Fruit fly (Drosophila melanogaster) whole organism, embryonic: ENCODE results near the gene FIG4.

Experiments
- Adf1 ChIP-seq: fragments of 200-800 bp; sonication (Bioruptor generic); IDR thresholded peaks from 2 replicates; pipeline ENCODE4 v1.3.6; 2022; ENCODE audit warnings: missing biosample characterization, missing genetic modification characterization
- CG1024 ChIP-seq: fragments of 200-800 bp; sonication (Bioruptor generic); IDR thresholded peaks from 2 replicates; pipeline ENCODE4 v1.3.6; 2022; ENCODE audit warnings: missing biosample characterization, missing genetic modification characterization
- CG10565 ChIP-seq: fragments of 200-800 bp; sonication (Bioruptor generic); optimal IDR thresholded peaks from 3 replicates; lab custom pipeline; 2016; ENCODE audit warnings: missing biosample characterization, mild to moderate bottlenecking, missing genetic modification characterization
- CG10654 ChIP-seq: fragments of 200-800 bp; sonication (Bioruptor generic); optimal IDR thresholded peaks from 2 replicates; lab custom pipeline; 2016; ENCODE audit warnings: missing biosample characterization, missing genetic modification characterization
- CG14710 ChIP-seq: fragments of 200-800 bp; sonication (Bioruptor generic); optimal IDR thresholded peaks from 3 replicates; lab custom pipeline; 2019; ENCODE audit warnings: missing biosample characterization, mild to moderate bottlenecking, missing genetic modification characterization, moderate library complexity
- CG15514 ChIP-seq: fragments of 200-800 bp; sonication (Bioruptor generic); optimal IDR thresholded peaks from 3 replicates; lab custom pipeline; 2017; ENCODE audit warnings: missing biosample characterization, missing genetic modification characterization, mild to moderate bottlenecking, moderate library complexity, missing genetic modification reagents
- CG15696 ChIP-seq: fragments of 200-800 bp; sonication (Bioruptor generic); optimal IDR thresholded peaks from 2 replicates; lab custom pipeline; 2019; ENCODE audit warnings: missing biosample characterization, mild to moderate bottlenecking, missing genetic modification characterization, moderate library complexity
- CG17361 ChIP-seq: fragments of 200-800 bp; sonication (Bioruptor generic); IDR thresholded peaks from 3 replicates; pipeline ENCODE4 v1.3.6; 2022; ENCODE audit warnings: missing biosample characterization, missing genetic modification characterization
- CG17912 ChIP-seq: fragments of 200-800 bp; sonication (Bioruptor generic); optimal IDR thresholded peaks from 2 replicates; lab custom pipeline; 2018; ENCODE audit warnings: missing biosample characterization, mild to moderate bottlenecking, missing genetic modification characterization
- CG18764 ChIP-seq: fragments of 200-800 bp; sonication (Bioruptor generic); optimal IDR thresholded peaks from 3 replicates; lab custom pipeline; 2016; ENCODE audit warnings: missing biosample characterization, missing genetic modification characterization
- CG2129 ChIP-seq: fragments of 200-800 bp; sonication (Bioruptor generic); IDR thresholded peaks from 2 replicates; pipeline ENCODE4 v1.3.6; 2022; ENCODE audit warnings: missing biosample characterization, missing genetic modification characterization; ENCODE audit not compliant: partially characterized antibody
- CG2678 ChIP-seq: fragments of 200-800 bp; sonication (Bioruptor generic); optimal IDR thresholded peaks from 3 replicates; lab custom pipeline; 2019; ENCODE audit warnings: missing biosample characterization, mild to moderate bottlenecking, missing genetic modification characterization, moderate library complexity
- CG43689 ChIP-seq: fragments of 200-800 bp; sonication (Bioruptor generic); IDR thresholded peaks from 2 replicates; pipeline ENCODE4 v1.3.6; 2022; ENCODE audit warnings: missing biosample characterization, missing genetic modification characterization
- CG5953 ChIP-seq: fragments of 200-800 bp; sonication (Bioruptor generic); IDR thresholded peaks from 2 replicates; pipeline ENCODE4 v1.3.6; 2022; ENCODE audit warnings: missing biosample characterization, missing genetic modification characterization
- CG6765 ChIP-seq: fragments of 200-800 bp; sonication (Bioruptor generic); optimal IDR thresholded peaks from 3 replicates; lab custom pipeline; 2017; ENCODE audit warnings: missing biosample characterization, mild to moderate bottlenecking, missing genetic modification characterization
- CG7963 ChIP-seq: fragments of 200-800 bp; sonication (Bioruptor generic); IDR thresholded peaks from 3 replicates; pipeline ENCODE4 v1.3.6; 2022; ENCODE audit warnings: missing biosample characterization, missing genetic modification characterization; ENCODE audit not compliant: partially characterized antibody
- CG9727 ChIP-seq: fragments of 200-800 bp; sonication (Bioruptor generic); optimal IDR thresholded peaks from 3 replicates; lab custom pipeline; 2017; ENCODE audit warnings: missing biosample characterization, mild to moderate bottlenecking, missing genetic modification characterization
- Dll ChIP-seq: fragments of 200-800 bp; sonication (Bioruptor generic); IDR thresholded peaks from 4 replicates; pipeline ENCODE4 v1.3.6; 2022; ENCODE audit warnings: missing biosample characterization, missing genetic modification characterization; ENCODE audit not compliant: partially characterized antibody
- Dp ChIP-seq: fragments of 200-800 bp; sonication (Bioruptor generic); optimal IDR thresholded peaks from 2 replicates; lab custom pipeline; 2018; ENCODE audit warnings: missing biosample characterization, mild to moderate bottlenecking, missing genetic modification characterization, moderate library complexity
- Ets65A ChIP-seq: fragments of 200-800 bp; sonication (Bioruptor generic); peaks from one replicate; lab custom pipeline; 2016; ENCODE audit warnings: missing biosample characterization, missing genetic modification characterization
- HmgD ChIP-seq: fragments of 200-800 bp; sonication (Bioruptor generic); optimal IDR thresholded peaks from 3 replicates; lab custom pipeline; 2016; ENCODE audit warnings: missing biosample characterization, missing genetic modification characterization
- Hr39 ChIP-seq: fragments of >200 bp; optimal IDR thresholded peaks from 2 replicates; lab custom pipeline; 2017
- Hr78 ChIP-seq, 2 experiments: fragments of 200-800 bp in 1 of 2; fragments of >200 bp in 1 of 2; sonication (Bioruptor generic) in 1 of 2; optimal IDR thresholded peaks; 2 replicates each; lab custom pipeline; 2017 to 2019; ENCODE audit warnings: missing biosample characterization in 2 of 2, missing genetic modification characterization in 2 of 2, mild to moderate bottlenecking in 1 of 2, moderate library complexity in 1 of 2
- Ravus ChIP-seq: fragments of 200-800 bp; sonication (Bioruptor generic); IDR thresholded peaks from 2 replicates; pipeline ENCODE4 v1.3.6; 2022; ENCODE audit warnings: missing biosample characterization, missing genetic modification characterization
- ato ChIP-seq: fragments of 200-800 bp; sonication (Bioruptor generic); IDR thresholded peaks from 2 replicates; pipeline ENCODE4 v1.3.6; 2022; ENCODE audit warnings: missing biosample characterization, missing genetic modification characterization; ENCODE audit not compliant: partially characterized antibody
- bcd ChIP-seq: fragments of 200-800 bp; sonication (Bioruptor generic); optimal IDR thresholded peaks from 2 replicates; lab custom pipeline; 2017; ENCODE audit warnings: missing biosample characterization, mild to moderate bottlenecking, missing genetic modification characterization
- br ChIP-seq: fragments of >200 bp; optimal IDR thresholded peaks from 2 replicates; lab custom pipeline; 2017
- chif ChIP-seq, 2 experiments: fragments of 200-800 bp; sonication (Bioruptor generic); optimal IDR thresholded peaks; 3 replicates each; lab custom pipeline; 2016; ENCODE audit warnings: missing biosample characterization in 2 of 2, missing genetic modification characterization in 2 of 2
- chm ChIP-seq: fragments of 200-800 bp; sonication (Bioruptor generic); IDR thresholded peaks from 2 replicates; pipeline ENCODE4 v1.3.6; 2022; ENCODE audit warnings: missing biosample characterization, missing genetic modification characterization
- crc ChIP-seq: fragments of 200-800 bp; sonication (Bioruptor generic); optimal IDR thresholded peaks from 2 replicates; lab custom pipeline; 2016; ENCODE audit warnings: missing biosample characterization, missing genetic modification characterization
- eyg ChIP-seq: fragments of 200-800 bp; sonication (Bioruptor generic); optimal IDR thresholded peaks from 3 replicates; lab custom pipeline; 2016; ENCODE audit warnings: missing biosample characterization, missing genetic modification characterization
- inv ChIP-seq: fragments of 200-800 bp; sonication (Bioruptor generic); IDR thresholded peaks from 2 replicates; pipeline ENCODE4 v1.3.6; 2022; ENCODE audit warnings: missing biosample characterization, missing genetic modification characterization; ENCODE audit not compliant: partially characterized antibody
- knrl ChIP-seq: fragments of 200-800 bp; sonication (Bioruptor generic); IDR thresholded peaks from 3 replicates; pipeline ENCODE4 v1.3.6; 2022; ENCODE audit warnings: missing biosample characterization, missing genetic modification characterization; ENCODE audit not compliant: partially characterized antibody
- lbe ChIP-seq: fragments of 200-800 bp; sonication (Bioruptor generic); optimal IDR thresholded peaks from 2 replicates; lab custom pipeline; 2016; ENCODE audit warnings: missing biosample characterization, mild to moderate bottlenecking, missing genetic modification characterization
- lmd ChIP-seq: fragments of 200-800 bp; sonication (Bioruptor generic); IDR thresholded peaks from 2 replicates; pipeline ENCODE4 v1.3.6; 2022; ENCODE audit warnings: missing biosample characterization, missing genetic modification characterization
- lov ChIP-seq, 2 experiments: fragments of 200-800 bp in 1 of 2; fragments of >200 bp in 1 of 2; sonication (Bioruptor generic) in 1 of 2; IDR thresholded peaks in 1 of 2; optimal IDR thresholded peaks in 1 of 2; 2 replicates in 1 of 2; 3 replicates in 1 of 2; pipeline versions ENCODE4 v1.3.6 to Lab custom; 2017 to 2022; ENCODE audit warnings: missing biosample characterization in 1 of 2, missing genetic modification characterization in 1 of 2
- nmo ChIP-seq: fragments of 200-800 bp; sonication (Bioruptor generic); optimal IDR thresholded peaks from 2 replicates; lab custom pipeline; 2018; ENCODE audit warnings: missing biosample characterization, mild to moderate bottlenecking, missing genetic modification characterization, moderate library complexity
- shn ChIP-seq: fragments of 200-800 bp; sonication (Bioruptor generic); optimal IDR thresholded peaks from 3 replicates; lab custom pipeline; 2016; ENCODE audit warnings: missing biosample characterization, missing genetic modification characterization
- sima ChIP-seq: fragments of 200-800 bp; sonication (Bioruptor generic); optimal IDR thresholded peaks from 2 replicates; lab custom pipeline; 2016; ENCODE audit warnings: missing biosample characterization, missing genetic modification characterization
- sisA ChIP-seq: fragments of 200-800 bp; sonication (Bioruptor generic); IDR thresholded peaks from 2 replicates; pipeline ENCODE4 v1.3.6; 2022; ENCODE audit warnings: missing biosample characterization, missing genetic modification characterization
- slou ChIP-seq: fragments of 200-800 bp; sonication (Bioruptor generic); optimal IDR thresholded peaks from 3 replicates; lab custom pipeline; 2016; ENCODE audit warnings: missing biosample characterization, missing genetic modification characterization
- slp2 ChIP-seq: fragments of 200-800 bp; sonication (Bioruptor generic); optimal IDR thresholded peaks from 2 replicates; lab custom pipeline; 2016; ENCODE audit warnings: missing biosample characterization, missing genetic modification characterization
- tll ChIP-seq, 2 experiments: fragments of 200-800 bp in 1 of 2; fragments of >200 bp in 1 of 2; sonication (Bioruptor generic) in 1 of 2; optimal IDR thresholded peaks; 2 replicates each; lab custom pipeline; 2017 to 2019; ENCODE audit warnings: missing biosample characterization in 2 of 2, missing genetic modification characterization in 2 of 2, mild to moderate bottlenecking in 1 of 2, moderate library complexity in 1 of 2
- trh ChIP-seq: fragments of 200-800 bp; sonication (Bioruptor generic); optimal IDR thresholded peaks from 2 replicates; lab custom pipeline; 2016; ENCODE audit warnings: missing biosample characterization, missing genetic modification characterization
- wdn ChIP-seq: fragments of 200-800 bp; sonication (Bioruptor generic); IDR thresholded peaks from 2 replicates; pipeline ENCODE4 v1.3.6; 2022; ENCODE audit warnings: missing biosample characterization, missing genetic modification characterization
- wek ChIP-seq: fragments of 200-800 bp; sonication (Bioruptor generic); optimal IDR thresholded peaks from 3 replicates; lab custom pipeline; 2018; ENCODE audit warnings: missing biosample characterization, mild to moderate bottlenecking, missing genetic modification characterization, moderate library complexity
- zen ChIP-seq: fragments of 200-800 bp; sonication (Bioruptor generic); optimal IDR thresholded peaks from 3 replicates; lab custom pipeline; 2018; ENCODE audit warnings: missing biosample characterization, mild to moderate bottlenecking, missing genetic modification characterization, moderate library complexity

FIG4 gene

dm6 chr2L:4458119-4459056 lies 6.6 kb upstream of the FIG4 start, which contains the start of gene RpL27A (continued):
- TF ChIP-seq bcd (peak; percentile 85), Dll (GFP tag; lab: Robert Waterston, UW) (peak; percentile 32; the same call in 1 of the 4 replicates), CG14710 (tag; lab: Kevin White, UChicago) (peak; percentile 79), CG9727 (GFP tag; lab: Kevin White, UChicago) (peak; percentile 86), CG17912 (GFP tag; lab: Kevin White, UChicago) (peak; percentile 94), lov (optimal IDR thresholded peaks at IDR 0.05; lab: Kevin White, UChicago) (no peak), lov (GFP tag; IDR thresholded peaks at IDR 0.05; lab: Robert Waterston, UW) (peak; percentile 79; the same call in 2 of the 3 replicates), Ets65A (GFP tag; lab: Kevin White, UChicago) (peak; percentile 96), CG15514 (GFP tag; lab: Kevin White, UChicago) (peak; percentile 85), Hr39 (lab: Kevin White, UChicago) (no peak), sima (GFP tag; lab: Kevin White, UChicago) (peak; percentile 50), Adf1 (GFP tag; lab: Robert Waterston, UW) (no peak; the same call in 1 of the 2 replicates), Dp (GFP tag; lab: Kevin White, UChicago) (peak; percentile 72), zen (tag; lab: Kevin White, UChicago) (peak; percentile 33), ato (GFP tag; lab: Robert Waterston, UW) (no peak; the same call in 1 of the 2 replicates), crc (GFP tag; lab: Kevin White, UChicago) (peak; percentile 38), CG15696 (tag; lab: Kevin White, UChicago) (peak; percentile 23), CG10654 (peak; percentile 34), Hr78 (GFP tag; optimal IDR thresholded peaks at IDR 0.05; lab: Kevin White, UChicago) (peak in 1 of 2 experiments; percentile 10), knrl (GFP tag; lab: Robert Waterston, UW) (peak; percentile 65), inv (GFP tag; lab: Robert Waterston, UW) (peak; percentile 47; the same call in 1 of the 2 replicates), slp2 (GFP tag; lab: Kevin White, UChicago) (peak; percentile 56), Ravus (no peak), nmo (GFP tag; lab: Kevin White, UChicago) (peak; percentile 79), slou (GFP tag; lab: Kevin White, UChicago) (peak; percentile 63), lmd (GFP tag; lab: Robert Waterston, UW) (peak; percentile 68), CG18764 (GFP tag; lab: Kevin White, UChicago) (peak; percentile 62), lbe (peak; percentile 63), br (lab: Kevin White, UChicago) (no peak), wdn (GFP tag; lab: Robert Waterston, UW) (peak; percentile 53), CG43689 (GFP tag; lab: Robert Waterston, UW) (peak; percentile 71), CG6765 (peak; percentile 84), tll (GFP tag; optimal IDR thresholded peaks at IDR 0.05; lab: Kevin White, UChicago) (no peak), shn (peak; percentile 64), HmgD (peak; percentile 39), wek (peak; percentile 97), eyg (GFP tag; lab: Kevin White, UChicago) (peak; percentile 55), trh (GFP tag; lab: Kevin White, UChicago) (peak; percentile 75), CG10565 (GFP tag; lab: Kevin White, UChicago) (no peak), CG1024 (GFP tag; lab: Robert Waterston, UW) (peak; percentile 88), chif (GFP tag; optimal IDR thresholded peaks at IDR 0.05; lab: Kevin White, UChicago) (peak; percentile 52 to 68), sisA (peak; percentile 54; the same call in 1 of the 2 replicates), CG17361 (GFP tag; lab: Robert Waterston, UW) (peak; percentile 84), CG7963 (GFP tag; lab: Robert Waterston, UW) (no peak), CG2129 (no peak), CG2678 (tag; lab: Kevin White, UChicago) (peak; percentile 68), CG5953 (GFP tag; lab: Robert Waterston, UW) (peak; percentile 73), chm (GFP tag; lab: Robert Waterston, UW) (peak; percentile 95)
